Worm (Caenorhabditis elegans) whole organism, L4 larva: ENCODE data around the gene rfk-1.

ENCODE experiments used
- dmd-9 ChIP-seq: fragments of 200-800 bp; sonication (Bioruptor generic); IDR thresholded peaks from 2 replicates; pipeline ENCODE4 v1.3.6; 2022; ENCODE audit warnings: missing genetic modification reagents, missing genetic modification characterization, missing compliant biosample characterization
- hlh-30 ChIP-seq: sonication (generic microtip); optimal IDR thresholded peaks from 2 replicates; lab custom pipeline; 2017; ENCODE audit warnings: antibody characterized with exemption, mild to moderate bottlenecking, missing genetic modification characterization, missing compliant biosample characterization; ENCODE audit not compliant: insufficient read depth
- lin-13 ChIP-seq: fragments of 150-350 bp; optimal IDR thresholded peaks from 2 replicates; lab custom pipeline; 2014; ENCODE audit warnings: missing biosample characterization, missing genetic modification reagents, missing genetic modification characterization
- lin-15B ChIP-seq: fragments of 150-350 bp; sonication (generic microtip); optimal IDR thresholded peaks from 3 replicates; lab custom pipeline; 2014; ENCODE audit warnings: missing biosample characterization, missing genetic modification characterization
- zfp-2 ChIP-seq: sonication (generic microtip); optimal IDR thresholded peaks from 2 replicates; lab custom pipeline; 2016; ENCODE audit warnings: mild to moderate bottlenecking, missing genetic modification characterization, missing compliant biosample characterization

- no peak for TF ChIP-seq hlh-30 (tag; lab: Kevin White, UChicago)
- TF ChIP-seq zfp-2 (tag; lab: Kevin White, UChicago) = no peak
- no peak for TF ChIP-seq dmd-9 (GFP tag; lab: Robert Waterston, UW)
- no peak for TF ChIP-seq lin-15B (tag; lab: Kevin White, UChicago)
- no peak for TF ChIP-seq lin-13
Measured at ce11 chrIV:10388263-10388662, 21.0 kb downstream of the rfk-1 start, which contains the start of gene R10H10.3.
